Worm (Caenorhabditis elegans): ENCODE results near the gene aakg-4.

- no peak for TF ChIP-seq ztf-23 (GFP tag; IDR thresholded peaks at IDR 0.05)
- TF ChIP-seq T22C8.4 (GFP tag; IDR thresholded peaks at IDR 0.05) = no peak
- TF ChIP-seq med-1 (GFP tag; optimal IDR thresholded peaks at IDR 0.05; ENCODE audit: insufficient read depth) = no peak
- no peak for TF ChIP-seq flt-1 (GFP tag; IDR thresholded peaks at IDR 0.05)
- TF ChIP-seq ref-1 (GFP tag; conservative IDR thresholded peaks at IDR 0.05) = no peak
- TF ChIP-seq tab-1 (GFP tag; IDR thresholded peaks at IDR 0.05) = no peak
- TF ChIP-seq cog-1 (tag; optimal IDR thresholded peaks at IDR 0.05) = no peak
- 0 out of 2 replicates have a peak, but pooled peaks have one; percentile 24 for TF ChIP-seq klf-2 (GFP tag; conservative IDR thresholded peaks at IDR 0.05)
- TF ChIP-seq ztf-29 (GFP tag; IDR thresholded peaks at IDR 0.05) = no peak
These were observed 11.4 kb upstream of the aakg-4 start for ce11 chrX:2330494-2330893.

All from whole organism, midembryonic.